Worm (Caenorhabditis elegans): Measurements from ENCODE around the gene scrm-3.

- no peak for TF ChIP-seq ets-4 (tag; optimal IDR thresholded peaks at IDR 0.05)
- no peak for TF ChIP-seq odd-2 (tag; optimal IDR thresholded peaks at IDR 0.05)
Observed at ce11 chrV:3361633-3362032, 4.6 kb upstream of the scrm-3 start.

Data from whole organism, late embryonic.